Fruit fly (Drosophila melanogaster): ENCODE data around the gene CG15537.

DNA sequence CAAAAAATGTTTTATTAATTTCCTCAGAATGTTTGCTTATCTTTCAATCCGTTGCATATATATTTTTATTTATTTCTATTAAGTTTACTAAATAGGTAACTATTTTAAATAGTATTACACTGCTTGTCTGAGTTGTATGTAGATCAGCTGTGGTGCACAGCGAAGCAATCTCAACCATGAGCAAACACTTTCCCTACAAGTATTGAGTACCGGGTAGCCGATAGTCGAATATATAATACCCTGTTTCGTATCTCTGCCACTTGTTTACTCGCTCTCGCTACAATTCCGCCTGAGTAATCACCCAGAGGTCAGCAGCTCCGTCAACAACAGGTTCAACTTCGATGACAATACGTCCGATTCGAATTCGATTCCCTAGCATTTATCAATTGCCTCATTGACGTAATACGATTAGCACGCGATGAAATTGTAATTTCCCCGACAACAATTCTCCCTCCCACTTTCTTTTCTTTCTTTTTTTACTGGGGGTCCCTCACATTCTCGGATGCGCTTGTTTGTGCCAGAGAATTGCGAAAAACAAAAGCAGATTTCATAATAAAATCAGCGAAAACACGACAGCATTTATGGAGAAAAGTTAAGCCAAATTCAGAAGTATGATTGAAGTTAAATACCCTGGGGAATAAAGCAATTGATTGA lies 7.4 kb upstream of the CG15537 start:
- no peak for TF ChIP-seq Hr78 (GFP tag; optimal IDR thresholded peaks at IDR 0.05)
- TF ChIP-seq usp (GFP tag; optimal IDR thresholded peaks at IDR 0.05) = no peak
- TF ChIP-seq OdsH (GFP tag; optimal IDR thresholded peaks at IDR 0.05) = no peak
- no peak for TF ChIP-seq dsf (GFP tag; optimal IDR thresholded peaks at IDR 0.05; ENCODE audit: borderline replicate concordance)
- no peak for TF ChIP-seq jim (GFP tag; optimal IDR thresholded peaks at IDR 0.05)
- no peak for TF ChIP-seq CG9705 (GFP tag; optimal IDR thresholded peaks at IDR 0.05)
- no peak for TF ChIP-seq psq (GFP tag; optimal IDR thresholded peaks at IDR 0.05)
- TF ChIP-seq Dif (GFP tag; optimal IDR thresholded peaks at IDR 0.05; ENCODE audit: partially characterized antibody) = no peak

Data from whole organism, wandering third instar larva.